Fruit fly (Drosophila melanogaster) whole organism, prepupa: ENCODE data around the gene CG44869.

Experiments
- Blimp-1 ChIP-seq: fragments of 200-800 bp; sonication (Bioruptor generic); optimal IDR thresholded peaks from 3 replicates; lab custom pipeline; 2017; ENCODE audit warnings: missing biosample characterization, missing genetic modification characterization, mild to moderate bottlenecking, moderate library complexity, missing genetic modification reagents
- CG10631 ChIP-seq: fragments of 200-800 bp; sonication (Bioruptor generic); optimal IDR thresholded peaks from 2 replicates; lab custom pipeline; 2016; ENCODE audit warnings: missing biosample characterization, missing genetic modification characterization
- CG10669 ChIP-seq: fragments of 200-800 bp; sonication (Bioruptor generic); optimal IDR thresholded peaks from 3 replicates; lab custom pipeline; 2018; ENCODE audit warnings: missing biosample characterization, mild to moderate bottlenecking, missing genetic modification characterization, moderate library complexity
- CG11762 ChIP-seq: fragments of 200-800 bp; sonication (Bioruptor generic); optimal IDR thresholded peaks from 3 replicates; lab custom pipeline; 2016; ENCODE audit warnings: missing biosample characterization, missing genetic modification characterization; ENCODE audit not compliant: insufficient read depth
- CG11902 ChIP-seq: fragments of 200-800 bp; sonication (Bioruptor generic); optimal IDR thresholded peaks from 3 replicates; lab custom pipeline; 2016; ENCODE audit warnings: missing biosample characterization, missing genetic modification characterization
- CG15336 ChIP-seq: fragments of 200-800 bp; sonication (Bioruptor generic); IDR thresholded peaks from 2 replicates; pipeline ENCODE4 v1.3.6; 2022; ENCODE audit warnings: missing biosample characterization, missing genetic modification characterization
- CG1621 ChIP-seq: fragments of 200-800 bp; sonication (Bioruptor generic); optimal IDR thresholded peaks from 3 replicates; lab custom pipeline; 2018; ENCODE audit warnings: missing biosample characterization, mild to moderate bottlenecking, missing genetic modification characterization
- CG3032 ChIP-seq: fragments of 200-800 bp; optimal IDR thresholded peaks from 2 replicates; lab custom pipeline; 2019; ENCODE audit warnings: missing biosample characterization, mild to moderate bottlenecking, missing genetic modification characterization, moderate library complexity
- CG31627 ChIP-seq: fragments of 200-800 bp; sonication (Bioruptor generic); optimal IDR thresholded peaks from 3 replicates; lab custom pipeline; 2016; ENCODE audit warnings: missing biosample characterization, missing genetic modification characterization
- CG32006 ChIP-seq: fragments of 200-800 bp; sonication (Bioruptor generic); optimal IDR thresholded peaks from 3 replicates; lab custom pipeline; 2017; ENCODE audit warnings: missing biosample characterization, mild to moderate bottlenecking, missing genetic modification characterization
- CG34406 ChIP-seq: fragments of 200-800 bp; sonication (Bioruptor generic); optimal IDR thresholded peaks from 3 replicates; lab custom pipeline; 2016; ENCODE audit warnings: missing biosample characterization, missing genetic modification characterization
- CG4318 ChIP-seq: fragments of 200-800 bp; sonication (Bioruptor generic); optimal IDR thresholded peaks from 3 replicates; lab custom pipeline; 2017; ENCODE audit warnings: missing biosample characterization, mild to moderate bottlenecking, missing genetic modification characterization
- CG6163 ChIP-seq: fragments of 200-800 bp; sonication (Bioruptor generic); IDR thresholded peaks from 3 replicates; pipeline ENCODE4 v1.3.6; 2022; ENCODE audit warnings: missing biosample characterization, missing genetic modification characterization
- CG6276 ChIP-seq: fragments of 200-800 bp; sonication (Bioruptor generic); optimal IDR thresholded peaks from 2 replicates; lab custom pipeline; 2017; ENCODE audit warnings: missing biosample characterization, mild to moderate bottlenecking, missing genetic modification characterization
- CG6792 ChIP-seq: fragments of 200-800 bp; sonication (Bioruptor generic); optimal IDR thresholded peaks from 3 replicates; lab custom pipeline; 2016; ENCODE audit warnings: missing biosample characterization, missing genetic modification characterization
- CG6808 ChIP-seq: fragments of 200-800 bp; sonication (Bioruptor generic); optimal IDR thresholded peaks from 3 replicates; lab custom pipeline; 2017; ENCODE audit warnings: missing biosample characterization, missing genetic modification characterization, mild to moderate bottlenecking, moderate library complexity, missing genetic modification reagents
- CG7368 ChIP-seq: fragments of 200-800 bp; sonication (Bioruptor generic); optimal IDR thresholded peaks from 3 replicates; lab custom pipeline; 2016; ENCODE audit warnings: missing biosample characterization, missing genetic modification characterization
- CG8319 ChIP-seq: fragments of 200-800 bp; sonication (Bioruptor generic); optimal IDR thresholded peaks from 3 replicates; lab custom pipeline; 2016; ENCODE audit warnings: missing biosample characterization, missing genetic modification characterization
- CG8632 ChIP-seq: fragments of 200-800 bp; sonication (Bioruptor generic); optimal IDR thresholded peaks from 3 replicates; lab custom pipeline; 2016; ENCODE audit warnings: missing biosample characterization, missing genetic modification characterization
- CG9139 ChIP-seq: fragments of 200-800 bp; sonication (Bioruptor generic); optimal IDR thresholded peaks from 3 replicates; lab custom pipeline; 2017; ENCODE audit warnings: missing biosample characterization, mild to moderate bottlenecking, missing genetic modification characterization
- Eip75B ChIP-seq: fragments of 200-800 bp; sonication (Bioruptor generic); optimal IDR thresholded peaks from 3 replicates; lab custom pipeline; 2016; ENCODE audit warnings: missing biosample characterization, missing genetic modification characterization
- Eip78C ChIP-seq: fragments of 200-800 bp; sonication (Bioruptor generic); peaks from one replicate; lab custom pipeline; 2016; ENCODE audit warnings: missing biosample characterization, missing genetic modification characterization
- Ets21C ChIP-seq: fragments of 200-800 bp; sonication (Bioruptor generic); optimal IDR thresholded peaks from 3 replicates; lab custom pipeline; 2016; ENCODE audit warnings: missing biosample characterization, missing genetic modification characterization
- Ets96B ChIP-seq: fragments of 200-800 bp; optimal IDR thresholded peaks from 2 replicates; lab custom pipeline; 2019; ENCODE audit warnings: missing biosample characterization, mild to moderate bottlenecking, missing genetic modification characterization, moderate library complexity
- Gug ChIP-seq: fragments of 200-800 bp; sonication (Bioruptor generic); IDR thresholded peaks from 2 replicates; pipeline ENCODE4 v1.3.6; 2022; ENCODE audit warnings: missing biosample characterization, missing genetic modification characterization
- Hr38 ChIP-seq: sonication (Bioruptor generic); optimal IDR thresholded peaks from 2 replicates; lab custom pipeline; 2016; ENCODE audit warnings: missing biosample characterization, missing genetic modification characterization
- Hr4 ChIP-seq: fragments of 200-800 bp; sonication (Bioruptor generic); optimal IDR thresholded peaks from 3 replicates; lab custom pipeline; 2016; ENCODE audit warnings: missing biosample characterization, missing genetic modification characterization
- Lpt ChIP-seq: fragments of 200-800 bp; sonication (Bioruptor generic); optimal IDR thresholded peaks from 3 replicates; lab custom pipeline; 2016; ENCODE audit warnings: missing biosample characterization, missing genetic modification characterization
- Met ChIP-seq: fragments of 200-800 bp; sonication (Bioruptor generic); optimal IDR thresholded peaks from 3 replicates; lab custom pipeline; 2016; ENCODE audit warnings: missing biosample characterization, missing genetic modification characterization
- Sox102F ChIP-seq: fragments of 200-800 bp; sonication (Bioruptor generic); optimal IDR thresholded peaks from 2 replicates; lab custom pipeline; 2016; ENCODE audit warnings: missing biosample characterization, mild to moderate bottlenecking, missing genetic modification characterization
- Sox14 ChIP-seq: fragments of 200-800 bp; sonication (Bioruptor generic); optimal IDR thresholded peaks from 3 replicates; lab custom pipeline; 2016; ENCODE audit warnings: missing biosample characterization, missing genetic modification characterization
- Sox15 ChIP-seq: fragments of 200-800 bp; sonication (Bioruptor generic); optimal IDR thresholded peaks from 3 replicates; lab custom pipeline; 2016; ENCODE audit warnings: missing biosample characterization, missing genetic modification characterization
- achi ChIP-seq: fragments of 200-800 bp; sonication (Bioruptor generic); optimal IDR thresholded peaks from 3 replicates; lab custom pipeline; 2016; ENCODE audit warnings: missing biosample characterization, missing genetic modification characterization
- acj6 ChIP-seq: fragments of 200-800 bp; sonication (Bioruptor generic); optimal IDR thresholded peaks from 3 replicates; lab custom pipeline; 2016; ENCODE audit warnings: missing biosample characterization, missing genetic modification characterization
- cyc ChIP-seq: fragments of 200-800 bp; sonication (Bioruptor generic); optimal IDR thresholded peaks from 3 replicates; lab custom pipeline; 2016; ENCODE audit warnings: missing biosample characterization, missing genetic modification characterization
- dac ChIP-seq: fragments of 200-800 bp; sonication (Bioruptor generic); optimal IDR thresholded peaks from 2 replicates; lab custom pipeline; 2017; ENCODE audit warnings: missing biosample characterization, mild to moderate bottlenecking, missing genetic modification characterization
- dsx ChIP-seq: fragments of 200-800 bp; optimal IDR thresholded peaks from 3 replicates; lab custom pipeline; 2019; ENCODE audit warnings: missing biosample characterization, mild to moderate bottlenecking, missing genetic modification characterization, moderate library complexity; ENCODE audit not compliant: poor library complexity, severe bottlenecking
- eg ChIP-seq: fragments of 200-800 bp; sonication (Bioruptor generic); IDR thresholded peaks from 3 replicates; pipeline ENCODE4 v1.3.6; 2022; ENCODE audit warnings: missing biosample characterization, missing genetic modification characterization
- esn ChIP-seq: fragments of 200-800 bp; sonication (Bioruptor generic); optimal IDR thresholded peaks from 2 replicates; lab custom pipeline; 2016; ENCODE audit warnings: missing biosample characterization, mild to moderate bottlenecking, missing genetic modification characterization, moderate library complexity
- fd59A ChIP-seq: fragments of 200-800 bp; sonication (Bioruptor generic); optimal IDR thresholded peaks from 2 replicates; lab custom pipeline; 2017; ENCODE audit warnings: missing biosample characterization, mild to moderate bottlenecking, missing genetic modification characterization, missing genetic modification reagents
- fd85E ChIP-seq: fragments of 200-800 bp; sonication (Bioruptor generic); optimal IDR thresholded peaks from 3 replicates; lab custom pipeline; 2016; ENCODE audit warnings: missing biosample characterization, missing genetic modification characterization
- pdm3 ChIP-seq: fragments of 200-800 bp; sonication (Bioruptor generic); optimal IDR thresholded peaks from 3 replicates; lab custom pipeline; 2016; ENCODE audit warnings: missing biosample characterization, missing genetic modification characterization
- salr ChIP-seq, 2 experiments: fragments of 200-800 bp; sonication (Bioruptor generic); optimal IDR thresholded peaks; 3 replicates each; lab custom pipeline; 2016 to 2018; ENCODE audit warnings: missing biosample characterization in 2 of 2, missing genetic modification characterization in 2 of 2, mild to moderate bottlenecking in 1 of 2
- spab ChIP-seq: fragments of 200-800 bp; sonication (Bioruptor generic); optimal IDR thresholded peaks from 2 replicates; lab custom pipeline; 2017; ENCODE audit warnings: missing biosample characterization, mild to moderate bottlenecking, missing genetic modification characterization, missing genetic modification reagents
- ss ChIP-seq, 2 experiments: fragments of 200-800 bp; sonication (Bioruptor generic); optimal IDR thresholded peaks; 2 replicates in 1 of 2; 3 replicates in 1 of 2; lab custom pipeline; 2017 to 2018; ENCODE audit warnings: mild to moderate bottlenecking in 2 of 2, missing biosample characterization in 2 of 2, missing genetic modification characterization in 2 of 2, moderate library complexity in 1 of 2
- svp ChIP-seq: fragments of 200-800 bp; sonication (Bioruptor generic); peaks from one replicate; lab custom pipeline; 2016; ENCODE audit warnings: missing biosample characterization, missing genetic modification characterization
- topi ChIP-seq: fragments of 200-800 bp; sonication (Bioruptor generic); optimal IDR thresholded peaks from 3 replicates; lab custom pipeline; 2016; ENCODE audit warnings: missing biosample characterization, missing genetic modification characterization

The CG44869 gene

DNA sequence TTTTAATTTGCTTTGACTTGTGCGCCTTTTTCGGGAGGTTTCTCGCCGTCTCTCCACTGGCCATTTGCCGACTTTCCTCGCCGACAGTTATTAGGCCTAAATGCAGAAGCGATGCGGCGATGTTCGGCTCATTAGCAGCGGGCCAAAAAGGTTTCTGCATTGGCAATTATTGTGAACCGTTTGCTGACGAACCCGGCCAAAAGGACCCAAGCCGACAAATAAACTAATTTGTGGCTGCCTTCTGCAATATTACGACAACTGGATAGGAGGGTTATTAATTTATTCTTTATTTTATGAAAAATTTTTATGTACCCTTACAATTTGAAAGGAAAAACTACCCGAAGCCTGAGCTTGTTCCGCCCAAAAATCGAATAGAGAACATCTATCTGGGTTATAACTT is at the start of gene CG44869:
CG44869 (minus strand) TSS at position 101 of the 400 bp plus-strand sequence.
- TF ChIP-seq dsx (GFP tag; lab: Kevin White, UChicago) (no peak), Blimp-1 (no peak), achi (GFP tag; lab: Kevin White, UChicago) (no peak), Ets96B (tag; lab: Kevin White, UChicago) (no peak), Gug (no peak), Sox102F (GFP tag; lab: Kevin White, UChicago) (no peak), fd59A (GFP tag; lab: Kevin White, UChicago) (no peak), CG6808 (GFP tag; lab: Kevin White, UChicago) (no peak), salr (GFP tag; optimal IDR thresholded peaks at IDR 0.05; lab: Kevin White, UChicago) (no peak), Met (GFP tag; lab: Kevin White, UChicago) (no peak), spab (GFP tag; lab: Kevin White, UChicago) (no peak), CG11762 (GFP tag; lab: Kevin White, UChicago) (no peak), Sox14 (GFP tag; lab: Kevin White, UChicago) (no peak), Ets21C (GFP tag; lab: Kevin White, UChicago) (no peak), CG8632 (GFP tag; lab: Kevin White, UChicago) (no peak), CG7368 (no peak), CG32006 (GFP tag; lab: Kevin White, UChicago) (no peak)

DNA sequence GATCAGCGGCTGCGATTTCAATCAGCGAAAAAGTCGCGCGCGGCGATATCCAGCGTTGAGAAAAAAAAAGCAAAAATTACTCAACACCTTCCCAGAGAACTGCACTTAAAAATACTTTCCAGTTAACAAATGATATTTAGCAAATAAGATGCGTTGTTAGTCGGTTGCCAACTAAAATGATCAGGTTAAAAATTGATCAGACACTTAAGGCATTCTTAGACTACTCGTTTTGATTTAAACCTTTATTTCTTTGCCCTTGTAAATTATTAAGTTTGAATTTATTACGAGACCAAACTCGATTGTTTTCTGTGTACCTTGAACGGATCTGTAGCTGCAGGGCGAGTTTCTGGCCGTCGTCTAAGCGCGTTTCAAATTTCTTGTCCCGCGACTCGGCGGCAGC is 47.8 kb upstream of the CG44869 start:
- peak; percentile 39 for TF ChIP-seq topi
- TF ChIP-seq Hr38 (GFP tag; lab: Kevin White, UChicago): no peak
- TF ChIP-seq Ets96B (tag; lab: Kevin White, UChicago): no peak
- no peak for TF ChIP-seq CG3032 (tag; lab: Kevin White, UChicago)
- TF ChIP-seq Eip78C (GFP tag; lab: Kevin White, UChicago): peak; percentile 73
- TF ChIP-seq Hr4 (GFP tag; lab: Kevin White, UChicago): peak; percentile 72
- TF ChIP-seq achi (GFP tag; lab: Kevin White, UChicago): peak; percentile 44
- no peak for TF ChIP-seq CG6808 (GFP tag; lab: Kevin White, UChicago)
- no peak for TF ChIP-seq dac (GFP tag; lab: Kevin White, UChicago)
- peak; percentile 46 for TF ChIP-seq CG4318 (GFP tag; lab: Kevin White, UChicago)
- TF ChIP-seq CG31627: peak; percentile 35
- TF ChIP-seq svp (GFP tag; lab: Kevin White, UChicago): peak; percentile 72
- no peak for TF ChIP-seq CG10669 (GFP tag; lab: Kevin White, UChicago)
- TF ChIP-seq Met (GFP tag; lab: Kevin White, UChicago): peak; percentile 41
- no peak for TF ChIP-seq Blimp-1
- peak; percentile 34 for TF ChIP-seq Sox14 (GFP tag; lab: Kevin White, UChicago)
- TF ChIP-seq Lpt: peak; percentile 42
- no peak for TF ChIP-seq ss (GFP tag; optimal IDR thresholded peaks at IDR 0.05; lab: Kevin White, UChicago)
- no peak for TF ChIP-seq Ets21C (GFP tag; lab: Kevin White, UChicago)
- TF ChIP-seq CG6163 (GFP tag; lab: Robert Waterston, UW): peak; percentile 37; the same call in 2 of the 3 replicates
- TF ChIP-seq pdm3: peak; percentile 39
- no peak for TF ChIP-seq fd85E (GFP tag; lab: Kevin White, UChicago)
- TF ChIP-seq dsx (GFP tag; lab: Kevin White, UChicago): no peak
- TF ChIP-seq CG34406: peak; percentile 18
- no peak for TF ChIP-seq CG8632 (GFP tag; lab: Kevin White, UChicago)
- peak; percentile 21 for TF ChIP-seq Eip75B (GFP tag; lab: Kevin White, UChicago)
- no peak for TF ChIP-seq CG10631 (GFP tag; lab: Kevin White, UChicago)
- peak; percentile 76 for TF ChIP-seq CG32006 (GFP tag; lab: Kevin White, UChicago)
- peak; percentile 67 for TF ChIP-seq CG6276 (GFP tag; lab: Kevin White, UChicago)
- peak; percentile 19 for TF ChIP-seq CG6792 (GFP tag; lab: Kevin White, UChicago)
- TF ChIP-seq cyc: no peak
- no peak for TF ChIP-seq CG9139 (GFP tag; lab: Kevin White, UChicago)
- no peak for TF ChIP-seq CG1621 (tag; lab: Kevin White, UChicago)
- peak in 1 of 2 experiments; percentile 53 for TF ChIP-seq salr (GFP tag; optimal IDR thresholded peaks at IDR 0.05; lab: Kevin White, UChicago)
- TF ChIP-seq CG7368: no peak
- TF ChIP-seq Sox15 (GFP tag; lab: Kevin White, UChicago): no peak
- TF ChIP-seq CG11902 (GFP tag; lab: Kevin White, UChicago): no peak
- TF ChIP-seq acj6: peak; percentile 33
- peak; percentile 48 for TF ChIP-seq esn (GFP tag; lab: Kevin White, UChicago)
- peak; percentile 72 for TF ChIP-seq CG15336 (GFP tag; lab: Robert Waterston, UW)
- TF ChIP-seq Gug: no peak
- peak; percentile 26 for TF ChIP-seq Sox102F (GFP tag; lab: Kevin White, UChicago)
- peak; percentile 72; the same call in 2 of the 3 replicates for TF ChIP-seq eg (GFP tag; lab: Robert Waterston, UW)
- TF ChIP-seq CG8319 (GFP tag; lab: Kevin White, UChicago): no peak
